Fruit fly (Drosophila melanogaster) whole organism, prepupa: ENCODE results near the gene naz.

Experiments
- CG32006 ChIP-seq: fragments of 200-800 bp; sonication (Bioruptor generic); optimal IDR thresholded peaks from 3 replicates; lab custom pipeline; 2017; ENCODE audit warnings: missing biosample characterization, mild to moderate bottlenecking, missing genetic modification characterization
- CG6854 ChIP-seq: fragments of 200-800 bp; sonication (Bioruptor generic); optimal IDR thresholded peaks from 2 replicates; lab custom pipeline; 2017; ENCODE audit warnings: missing biosample characterization, mild to moderate bottlenecking, missing genetic modification characterization
- Hr39 ChIP-seq: fragments of 200-800 bp; sonication (Bioruptor generic); optimal IDR thresholded peaks from 2 replicates; lab custom pipeline; 2016; ENCODE audit warnings: missing biosample characterization, missing genetic modification characterization
- Hr4 ChIP-seq: fragments of 200-800 bp; sonication (Bioruptor generic); optimal IDR thresholded peaks from 3 replicates; lab custom pipeline; 2016; ENCODE audit warnings: missing biosample characterization, missing genetic modification characterization
- OdsH ChIP-seq: fragments of 200-800 bp; sonication (Bioruptor generic); optimal IDR thresholded peaks from 3 replicates; lab custom pipeline; 2016; ENCODE audit warnings: missing biosample characterization, missing genetic modification characterization
- Sox102F ChIP-seq: fragments of 200-800 bp; sonication (Bioruptor generic); optimal IDR thresholded peaks from 2 replicates; lab custom pipeline; 2016; ENCODE audit warnings: missing biosample characterization, mild to moderate bottlenecking, missing genetic modification characterization

- TF ChIP-seq Hr4 (GFP tag; lab: Kevin White, UChicago) = no peak
- no peak for TF ChIP-seq CG32006 (GFP tag; lab: Kevin White, UChicago)
- TF ChIP-seq CG6854 (GFP tag; lab: Kevin White, UChicago) = no peak
- TF ChIP-seq Sox102F (GFP tag; lab: Kevin White, UChicago) = no peak
- no peak for TF ChIP-seq OdsH (GFP tag; lab: Kevin White, UChicago)
- TF ChIP-seq Hr39 (GFP tag; lab: Kevin White, UChicago) = no peak
Observed at dm6 chr3R:18314320-18314719, 14.4 kb downstream of the naz start, which contains the start of gene PKD.
